Worm (Caenorhabditis elegans): ENCODE results near the gene pals-40.

Gene pals-40

ce11 chrIII:1419146-1419636 lies 41.4 kb upstream of the pals-40 start, which contains the start of gene Y82E9BR.3:
Gene Y82E9BR.3, plus strand, starts transcription at chrIII:1419196.
- TF ChIP-seq rcor-1 (GFP tag; IDR thresholded peaks at IDR 0.05) (peak; percentile 9; the same call in 1 of the 2 replicates), ceh-40 (GFP tag; IDR thresholded peaks at IDR 0.05) (0 out of 2 replicates have a peak, but pooled peaks have one; percentile 3), mel-28 (tag; optimal IDR thresholded peaks at IDR 0.05; ENCODE audit: borderline replicate concordance) (no peak), madf-3 (GFP tag; IDR thresholded peaks at IDR 0.05) (peak; percentile 79), T07F8.4 (tag; optimal IDR thresholded peaks at IDR 0.05) (no peak), nhr-179 (tag; optimal IDR thresholded peaks at IDR 0.05) (no peak), repo-1 (tag; optimal IDR thresholded peaks at IDR 0.05) (no peak), zfh-2 (GFP tag; conservative IDR thresholded peaks at IDR 0.05) (peak; percentile 87), unc-130 (GFP tag; optimal IDR thresholded peaks at IDR 0.05) (no peak), ztf-18 (tag; optimal IDR thresholded peaks at IDR 0.05) (no peak), egl-44 (GFP tag; IDR thresholded peaks at IDR 0.05) (no peak), him-1 (tag; optimal IDR thresholded peaks at IDR 0.05) (no peak), dox-1 (GFP tag; IDR thresholded peaks at IDR 0.05) (no peak; the same call in 1 of the 2 replicates), F39B2.1 (GFP tag; IDR thresholded peaks at IDR 0.05) (peak; percentile 49; the same call in 1 of the 2 replicates), egrh-3 (GFP tag; IDR thresholded peaks at IDR 0.05) (peak; percentile 93)

- TF ChIP-seq B0336.3 (GFP tag; IDR thresholded peaks at IDR 0.05) (peak; percentile 72), mxl-1 (tag; optimal IDR thresholded peaks at IDR 0.05) (no peak), attf-3 (GFP tag; conservative IDR thresholded peaks at IDR 0.05) (peak; percentile 43; the same call in 1 of the 2 replicates), attf-6 (GFP tag; IDR thresholded peaks at IDR 0.05) (no peak), ztf-28 (GFP tag; IDR thresholded peaks at IDR 0.05) (peak; percentile 85; the same call in 1 of the 2 replicates), Y95B8A.8 (GFP tag; IDR thresholded peaks at IDR 0.05) (peak; percentile 84), lir-1 (GFP tag; conservative IDR thresholded peaks at IDR 0.05) (0 out of 2 replicates have a peak, but pooled peaks have one; percentile 36), madf-10 (tag; optimal IDR thresholded peaks at IDR 0.05) (peak; percentile 71), aptf-3 (GFP tag; IDR thresholded peaks at IDR 0.05) (no peak), nhr-120 (GFP tag; IDR thresholded peaks at IDR 0.05) (no peak), snpc-1.3 (tag; optimal IDR thresholded peaks at IDR 0.05; ENCODE audit: insufficient read depth) (peak; percentile 62), let-607 (tag; optimal IDR thresholded peaks at IDR 0.05) (no peak), F10E7.11 (tag; optimal IDR thresholded peaks at IDR 0.05) (no peak), ccch-3 (GFP tag; optimal IDR thresholded peaks at IDR 0.05) (no peak), Y67H2A.10 (GFP tag; conservative IDR thresholded peaks at IDR 0.05) (peak; percentile 73), ceh-58 (GFP tag; IDR thresholded peaks at IDR 0.05) (no peak), repo-1 (tag; optimal IDR thresholded peaks at IDR 0.05) (peak; percentile 2), B0019.2 (GFP tag; conservative IDR thresholded peaks at IDR 0.05) (peak; percentile 52; the same call in 1 of the 2 replicates), F33H1.4 (GFP tag; IDR thresholded peaks at IDR 0.05) (peak; percentile 98), rcor-1 (GFP tag; IDR thresholded peaks at IDR 0.05) (peak; percentile 78), atf-7 (tag; optimal IDR thresholded peaks at IDR 0.05) (peak; percentile 56), hsf-1 (GFP tag; IDR thresholded peaks at IDR 0.05) (no peak), snpc-3.4 (tag; optimal IDR thresholded peaks at IDR 0.05) (peak; percentile 32), nfya-2 (GFP tag; IDR thresholded peaks at IDR 0.05) (no peak), F37B4.10 (GFP tag; IDR thresholded peaks at IDR 0.05) (0 out of 2 replicates have a peak, but pooled peaks have one; percentile 79), hmg-1.2 (GFP tag; IDR thresholded peaks at IDR 0.05) (peak; percentile 65), snpc-4 (GFP tag; optimal IDR thresholded peaks at IDR 0.05) (peak; percentile 47), snpc-4 (tag; optimal IDR thresholded peaks at IDR 0.05) (peak; percentile 27 to 83 (median 60)), tbp1 (GFP tag; optimal IDR thresholded peaks at IDR 0.05) (peak; percentile 69), egl-18 (GFP tag; IDR thresholded peaks at IDR 0.05) (no peak), bed-2 (GFP tag; IDR thresholded peaks at IDR 0.05) (no peak), nhr-80 (tag; optimal IDR thresholded peaks at IDR 0.05) (peak; percentile 62), egl-44 (GFP tag; IDR thresholded peaks at IDR 0.05) (0 out of 2 replicates have a peak, but pooled peaks have one; percentile 44), F23B12.7 (tag; optimal IDR thresholded peaks at IDR 0.05; ENCODE audit: insufficient read depth) (peak; percentile 85), B0261.1 (tag; optimal IDR thresholded peaks at IDR 0.05) (peak; percentile 14)
These were observed 40.9 kb upstream of the pals-40 start for ce11 chrIII:1418709-1419108.

Data from whole organism, young adult.